Worm (Caenorhabditis elegans) whole organism, L4 larva: ENCODE data around the gene T11F9.10.

ENCODE experiments used
- F26F4.8 ChIP-seq: fragments of 200-800 bp; sonication (Bioruptor generic); conservative IDR thresholded peaks from 2 replicates; pipeline ENCODE4 v1.3.6; 2022; ENCODE audit warnings: missing genetic modification characterization, missing compliant biosample characterization
- F37D6.2 ChIP-seq: sonication (generic microtip); optimal IDR thresholded peaks from 2 replicates; lab custom pipeline; 2016; ENCODE audit warnings: mild to moderate bottlenecking, missing genetic modification characterization, missing compliant biosample characterization
- F44E2.7 ChIP-seq: fragments of 200-800 bp; sonication (Bioruptor generic); IDR thresholded peaks from 2 replicates; pipeline ENCODE4 v2.1.2; 2022; ENCODE audit warnings: missing genetic modification characterization, missing compliant biosample characterization
- T20F7.1 ChIP-seq: fragments of 200-800 bp; sonication (Bioruptor generic); optimal IDR thresholded peaks from 2 replicates; lab custom pipeline; 2018; ENCODE audit warnings: mild to moderate bottlenecking, missing genetic modification characterization, missing compliant biosample characterization
- T26A8.4 ChIP-seq: fragments of 200-800 bp; sonication (Bioruptor generic); IDR thresholded peaks from 2 replicates; pipeline ENCODE4 v1.3.6; 2022; ENCODE audit warnings: missing genetic modification characterization, missing compliant biosample characterization
- Y48G9A.11 ChIP-seq: fragments of 200-800 bp; sonication (Bioruptor generic); IDR thresholded peaks from 2 replicates; pipeline ENCODE4 v1.3.6; 2022; ENCODE audit warnings: missing genetic modification reagents, missing genetic modification characterization, missing compliant biosample characterization
- ceh-28 ChIP-seq: fragments of 150-350 bp; optimal IDR thresholded peaks from 2 replicates; lab custom pipeline; 2014; ENCODE audit warnings: missing biosample characterization, missing genetic modification reagents, missing genetic modification characterization
- ceh-32 ChIP-seq: sonication (generic microtip); optimal IDR thresholded peaks from 2 replicates; lab custom pipeline; 2016; ENCODE audit warnings: mild to moderate bottlenecking, missing genetic modification characterization, missing compliant biosample characterization; ENCODE audit not compliant: poor library complexity
- ceh-62 ChIP-seq: sonication (generic microtip); optimal IDR thresholded peaks from 2 replicates; lab custom pipeline; 2017; ENCODE audit warnings: missing biosample characterization, missing genetic modification characterization
- ces-1 ChIP-seq: fragments of 150-350 bp; sonication (generic microtip); optimal IDR thresholded peaks from 4 replicates; lab custom pipeline; 2014; ENCODE audit warnings: missing biosample characterization, missing genetic modification reagents, missing genetic modification characterization
- daf-12 ChIP-seq: fragments of 150-350 bp; optimal IDR thresholded peaks from 2 replicates; lab custom pipeline; 2014; ENCODE audit warnings: missing biosample characterization, missing genetic modification reagents, missing genetic modification characterization
- daf-16 ChIP-seq, 3 experiments: sonication (generic microtip); optimal IDR thresholded peaks; 2 replicates each; lab custom pipeline; 2016 to 2017; ENCODE audit warnings: missing genetic modification characterization in 3 of 3, missing genetic modification reagents in 3 of 3, mild to moderate bottlenecking in 2 of 3, missing compliant biosample characterization in 2 of 3, missing biosample characterization in 1 of 3, moderate library complexity in 1 of 3
- daf-19 ChIP-seq: fragments of 200-800 bp; sonication (Bioruptor generic); conservative IDR thresholded peaks from 2 replicates; pipeline ENCODE4 v1.3.6; 2022; ENCODE audit warnings: missing genetic modification characterization, missing compliant biosample characterization
- dmd-6 ChIP-seq: fragments of 200-800 bp; sonication (Bioruptor generic); IDR thresholded peaks from 2 replicates; pipeline ENCODE4 v1.3.6; 2022; ENCODE audit warnings: missing genetic modification reagents, missing genetic modification characterization, missing compliant biosample characterization
- dmd-9 ChIP-seq: fragments of 200-800 bp; sonication (Bioruptor generic); IDR thresholded peaks from 2 replicates; pipeline ENCODE4 v1.3.6; 2022; ENCODE audit warnings: missing genetic modification reagents, missing genetic modification characterization, missing compliant biosample characterization
- dpl-1 ChIP-seq: fragments of 150-350 bp; optimal IDR thresholded peaks from 2 replicates; lab custom pipeline; 2014; ENCODE audit warnings: missing biosample characterization, missing genetic modification reagents, missing genetic modification characterization
- duxl-1 ChIP-seq: sonication (generic microtip); optimal IDR thresholded peaks from 2 replicates; lab custom pipeline; 2016; ENCODE audit warnings: mild to moderate bottlenecking, missing genetic modification characterization, moderate library complexity, missing compliant biosample characterization; ENCODE audit not compliant: poor library complexity
- egl-27 ChIP-seq: sonication (generic microtip); optimal IDR thresholded peaks from 3 replicates; lab custom pipeline; 2017; ENCODE audit warnings: missing biosample characterization, missing genetic modification reagents, missing genetic modification characterization
- egl-43 ChIP-seq: fragments of 200-800 bp; sonication (Bioruptor generic); IDR thresholded peaks from 2 replicates; pipeline ENCODE4 v1.3.6; 2022; ENCODE audit warnings: missing genetic modification reagents, missing genetic modification characterization, missing compliant biosample characterization
- fkh-10 ChIP-seq: fragments of 150-350 bp; optimal IDR thresholded peaks from 2 replicates; lab custom pipeline; 2014; ENCODE audit warnings: missing biosample characterization, missing genetic modification reagents, missing genetic modification characterization
- fos-1 ChIP-seq: fragments of 150-350 bp; optimal IDR thresholded peaks from 2 replicates; lab custom pipeline; 2014; ENCODE audit warnings: missing biosample characterization, missing genetic modification characterization
- gei-8 ChIP-seq: fragments of 200-800 bp; sonication (Bioruptor generic); optimal IDR thresholded peaks from 2 replicates; lab custom pipeline; 2018; ENCODE audit warnings: mild to moderate bottlenecking, missing genetic modification characterization, missing compliant biosample characterization
- hlh-11 ChIP-seq: fragments of 200-800 bp; sonication (Bioruptor generic); optimal IDR thresholded peaks from 2 replicates; lab custom pipeline; 2018; ENCODE audit warnings: mild to moderate bottlenecking, missing genetic modification characterization, missing compliant biosample characterization
- hmg-1.1 ChIP-seq: fragments of 200-800 bp; sonication (Bioruptor generic); IDR thresholded peaks from 2 replicates; pipeline ENCODE4 v1.3.6; 2022; ENCODE audit warnings: missing genetic modification reagents, missing genetic modification characterization, missing compliant biosample characterization
- jun-1 ChIP-seq: fragments of 150-350 bp; optimal IDR thresholded peaks from 2 replicates; lab custom pipeline; 2014; ENCODE audit warnings: missing biosample characterization, missing genetic modification reagents, missing genetic modification characterization
- lin-13 ChIP-seq: fragments of 150-350 bp; optimal IDR thresholded peaks from 2 replicates; lab custom pipeline; 2014; ENCODE audit warnings: missing biosample characterization, missing genetic modification reagents, missing genetic modification characterization
- lin-29 ChIP-seq: fragments of 200-800 bp; sonication (Bioruptor generic); IDR thresholded peaks from 2 replicates; pipeline ENCODE4 v1.3.6; 2022; ENCODE audit warnings: missing genetic modification reagents, missing genetic modification characterization, missing compliant biosample characterization
- lir-3 ChIP-seq: sonication (generic microtip); optimal IDR thresholded peaks from 2 replicates; lab custom pipeline; 2016; ENCODE audit warnings: mild to moderate bottlenecking, missing genetic modification characterization, missing compliant biosample characterization
- mep-1 ChIP-seq: fragments of 150-350 bp; sonication (generic microtip); optimal IDR thresholded peaks from 3 replicates; lab custom pipeline; 2014; ENCODE audit warnings: missing biosample characterization, missing genetic modification characterization
- mes-2 ChIP-seq: sonication (generic microtip); optimal IDR thresholded peaks from 2 replicates; lab custom pipeline; 2016; ENCODE audit warnings: missing genotype, mild to moderate bottlenecking, missing genetic modification characterization, missing compliant biosample characterization; ENCODE audit not compliant: poor library complexity, severe bottlenecking
- mxl-3 ChIP-seq: fragments of 200-800 bp; sonication (Bioruptor generic); optimal IDR thresholded peaks from 2 replicates; lab custom pipeline; 2018; ENCODE audit warnings: mild to moderate bottlenecking, missing genetic modification characterization, missing compliant biosample characterization
- nhr-10 ChIP-seq: fragments of 150-350 bp; optimal IDR thresholded peaks from 2 replicates; lab custom pipeline; 2014; ENCODE audit warnings: missing biosample characterization, missing genetic modification characterization
- nhr-102 ChIP-seq: sonication (generic microtip); optimal IDR thresholded peaks from 2 replicates; lab custom pipeline; 2016; ENCODE audit warnings: mild to moderate bottlenecking, missing genetic modification characterization, moderate library complexity, missing compliant biosample characterization
- nhr-11 ChIP-seq: fragments of 150-350 bp; optimal IDR thresholded peaks from 2 replicates; lab custom pipeline; 2014; ENCODE audit warnings: missing biosample characterization, missing genetic modification characterization
- nhr-111 ChIP-seq: fragments of 200-800 bp; sonication (Bioruptor generic); optimal IDR thresholded peaks from 2 replicates; lab custom pipeline; 2018; ENCODE audit warnings: mild to moderate bottlenecking, missing genetic modification characterization, missing compliant biosample characterization
- nhr-28 ChIP-seq: fragments of 150-350 bp; optimal IDR thresholded peaks from 2 replicates; lab custom pipeline; 2014; ENCODE audit warnings: missing biosample characterization, missing genetic modification characterization
- nhr-48 ChIP-seq: sonication (generic microtip); optimal IDR thresholded peaks from 2 replicates; lab custom pipeline; 2016; ENCODE audit warnings: mild to moderate bottlenecking, missing genetic modification characterization, missing compliant biosample characterization
- nhr-76 ChIP-seq: fragments of 150-350 bp; optimal IDR thresholded peaks from 2 replicates; lab custom pipeline; 2014; ENCODE audit warnings: missing biosample characterization, missing genetic modification characterization
- nhr-77 ChIP-seq: fragments of 150-350 bp; optimal IDR thresholded peaks from 2 replicates; lab custom pipeline; 2014; ENCODE audit warnings: missing biosample characterization, missing genetic modification characterization
- rbr-2 ChIP-seq: sonication (generic microtip); optimal IDR thresholded peaks from 2 replicates; lab custom pipeline; 2016; ENCODE audit warnings: missing genotype, missing genetic modification characterization, missing compliant biosample characterization
- saeg-2 ChIP-seq: fragments of 200-800 bp; sonication (Bioruptor generic); IDR thresholded peaks from 2 replicates; pipeline ENCODE4 v1.3.6; 2022; ENCODE audit warnings: missing genetic modification reagents, missing genetic modification characterization, missing compliant biosample characterization
- skn-1 ChIP-seq: fragments of 150-350 bp; optimal IDR thresholded peaks from 2 replicates; lab custom pipeline; 2014; ENCODE audit warnings: missing biosample characterization, missing genetic modification characterization
- snpc-1.2 ChIP-seq: fragments of 200-800 bp; sonication (Bioruptor generic); IDR thresholded peaks from 2 replicates; pipeline ENCODE4 v1.3.6; 2022; ENCODE audit warnings: missing genetic modification reagents, missing genetic modification characterization, missing compliant biosample characterization
- snpc-4 ChIP-seq: fragments of 150-350 bp; optimal IDR thresholded peaks from 2 replicates; lab custom pipeline; 2014; ENCODE audit warnings: missing biosample characterization, missing genetic modification characterization
- spr-1 ChIP-seq: sonication (generic microtip); optimal IDR thresholded peaks from 2 replicates; lab custom pipeline; 2016; ENCODE audit warnings: mild to moderate bottlenecking, missing genetic modification characterization, missing compliant biosample characterization
- spr-3 ChIP-seq: fragments of 200-800 bp; sonication (Bioruptor generic); optimal IDR thresholded peaks from 2 replicates; lab custom pipeline; 2018; ENCODE audit warnings: mild to moderate bottlenecking, missing genetic modification characterization, missing compliant biosample characterization
- tra-1 ChIP-seq: fragments of 200-800 bp; sonication (Bioruptor generic); IDR thresholded peaks from 2 replicates; pipeline ENCODE4 v1.3.6; 2022; ENCODE audit warnings: missing genetic modification reagents, missing genetic modification characterization, missing compliant biosample characterization
- vab-7 ChIP-seq: fragments of 200-800 bp; sonication (Bioruptor generic); IDR thresholded peaks from 2 replicates; pipeline ENCODE4 v1.3.6; 2022; ENCODE audit warnings: missing genetic modification reagents, missing genetic modification characterization, missing compliant biosample characterization
- zip-11 ChIP-seq: fragments of 200-800 bp; sonication (Bioruptor generic); IDR thresholded peaks from 2 replicates; pipeline ENCODE4 v1.3.6; 2022; ENCODE audit warnings: missing genetic modification characterization, missing compliant biosample characterization

T11F9.10 gene

ce11 chrV:11531831-11532534 is 45.2 kb downstream of the T11F9.10 start:
- TF ChIP-seq vab-7: no peak
- peak; percentile 62 for TF ChIP-seq hmg-1.1 (GFP tag; lab: Robert Waterston, UW)
- no peak for TF ChIP-seq skn-1 (tag; lab: Kevin White, UChicago)
- TF ChIP-seq ceh-32 (tag; lab: Kevin White, UChicago): no peak
- TF ChIP-seq fkh-10: no peak
- TF ChIP-seq saeg-2: no peak
- no peak for TF ChIP-seq spr-3
- no peak for TF ChIP-seq nhr-76 (tag; lab: Kevin White, UChicago)
- peak; percentile 63 for TF ChIP-seq mes-2
- peak; percentile 81 for TF ChIP-seq tra-1 (GFP tag; lab: Robert Waterston, UW)
- peak; percentile 40 for TF ChIP-seq nhr-77
- 0 out of 2 replicates have a peak, but pooled peaks have one; percentile 29 for TF ChIP-seq lin-29 (GFP tag; lab: Robert Waterston, UW)
- TF ChIP-seq jun-1 (tag; lab: Kevin White, UChicago): peak; percentile 61
- TF ChIP-seq F37D6.2: no peak
- TF ChIP-seq nhr-102 (tag; lab: Kevin White, UChicago): peak; percentile 49
- no peak for TF ChIP-seq lir-3 (tag; lab: Kevin White, UChicago)
- no peak for TF ChIP-seq dmd-9
- TF ChIP-seq fos-1 (tag; lab: Kevin White, UChicago): no peak
- TF ChIP-seq snpc-4: no peak
- peak; percentile 62 for TF ChIP-seq nhr-10 (tag; lab: Kevin White, UChicago)
- no peak for TF ChIP-seq dpl-1 (GFP tag; lab: Kevin White, UChicago)
- peak; percentile 49 for TF ChIP-seq rbr-2 (tag; lab: Kevin White, UChicago)
- peak; percentile 92 for TF ChIP-seq dmd-6
- TF ChIP-seq nhr-111 (GFP tag; lab: Kevin White, UChicago): no peak
- TF ChIP-seq egl-27: no peak
- TF ChIP-seq zip-11 (GFP tag; lab: Robert Waterston, UW): no peak
- peak; percentile 71 for TF ChIP-seq T20F7.1 (GFP tag; lab: Kevin White, UChicago)
- TF ChIP-seq gei-8: peak; percentile 73
- TF ChIP-seq duxl-1 (tag; lab: Kevin White, UChicago): no peak
- TF ChIP-seq ces-1 (GFP tag; lab: Kevin White, UChicago): no peak
- TF ChIP-seq Y48G9A.11 (GFP tag; lab: Robert Waterston, UW): no peak
- TF ChIP-seq T26A8.4 (GFP tag; lab: Robert Waterston, UW): 0 out of 2 replicates have a peak, but pooled peaks have one; percentile 40
- TF ChIP-seq nhr-28 (tag; lab: Kevin White, UChicago): peak; percentile 94
- TF ChIP-seq nhr-11: peak; percentile 71
- no peak for TF ChIP-seq snpc-1.2
- no peak for TF ChIP-seq daf-12 (tag; lab: Kevin White, UChicago)
- no peak for TF ChIP-seq ceh-62 (tag; lab: Kevin White, UChicago)
- TF ChIP-seq spr-1 (tag; lab: Kevin White, UChicago): peak; percentile 42
- TF ChIP-seq daf-19 (GFP tag; lab: Robert Waterston, UW): no peak
- peak; percentile 99 for TF ChIP-seq hlh-11 (tag; lab: Kevin White, UChicago)
- TF ChIP-seq F26F4.8 (GFP tag; lab: Robert Waterston, UW): no peak
- TF ChIP-seq daf-16 (GFP tag; optimal IDR thresholded peaks at IDR 0.05; lab: Kevin White, UChicago): peak; percentile 62 to 96
- peak; percentile 91 for TF ChIP-seq daf-16 (tag; optimal IDR thresholded peaks at IDR 0.05; lab: Kevin White, UChicago)
- TF ChIP-seq egl-43 (GFP tag; lab: Robert Waterston, UW): no peak
- TF ChIP-seq mep-1 (tag; lab: Kevin White, UChicago): peak; percentile 81
- peak; percentile 98 for TF ChIP-seq mxl-3
- TF ChIP-seq lin-13 (GFP tag; lab: Kevin White, UChicago): peak; percentile 30
- TF ChIP-seq F44E2.7 (GFP tag; lab: Robert Waterston, UW): no peak
- TF ChIP-seq ceh-28 (tag; lab: Kevin White, UChicago): no peak
- peak; percentile 89 for TF ChIP-seq nhr-48
